Fruit fly (Drosophila melanogaster) whole organism, embryonic: ENCODE results near the gene CG18586.
A peak's percentile ranks its signal among the peaks of the same experiment; 100 is the strongest.

ENCODE experiments used
- CG10543 ChIP-seq: fragments of 200-800 bp; sonication (Bioruptor generic); optimal IDR thresholded peaks from 3 replicates; lab custom pipeline; 2017; ENCODE audit warnings: missing biosample characterization, mild to moderate bottlenecking, missing genetic modification characterization, moderate library complexity
- CG11456 ChIP-seq: fragments of 200-800 bp; sonication (Bioruptor generic); IDR thresholded peaks from 3 replicates; pipeline ENCODE4 v1.3.6; 2022; ENCODE audit warnings: missing biosample characterization, missing genetic modification characterization
- CG11504 ChIP-seq: fragments of 200-800 bp; sonication (Bioruptor generic); optimal IDR thresholded peaks from 3 replicates; lab custom pipeline; 2019; ENCODE audit warnings: missing biosample characterization, mild to moderate bottlenecking, missing genetic modification characterization, moderate library complexity
- CG11560 ChIP-seq: fragments of 200-800 bp; sonication (Bioruptor generic); IDR thresholded peaks from 3 replicates; pipeline ENCODE4 v1.3.6; 2022; ENCODE audit warnings: missing biosample characterization, missing genetic modification characterization
- CG12659 ChIP-seq: fragments of 200-800 bp; sonication (Bioruptor generic); optimal IDR thresholded peaks from 3 replicates; lab custom pipeline; 2017; ENCODE audit warnings: mild to moderate bottlenecking, missing biosample characterization, missing genetic modification reagents, missing genetic modification characterization
- CG12769 ChIP-seq: fragments of 200-800 bp; sonication (Bioruptor generic); optimal IDR thresholded peaks from 2 replicates; lab custom pipeline; 2019; ENCODE audit warnings: missing biosample characterization, mild to moderate bottlenecking, missing genetic modification characterization, moderate library complexity
- CG13424 ChIP-seq: fragments of 200-800 bp; sonication (Bioruptor generic); optimal IDR thresholded peaks from 2 replicates; lab custom pipeline; 2019; ENCODE audit warnings: missing biosample characterization, mild to moderate bottlenecking, missing genetic modification characterization, moderate library complexity
- CG14441 ChIP-seq: fragments of 200-800 bp; sonication (Bioruptor generic); IDR thresholded peaks from 2 replicates; pipeline ENCODE4 v1.3.6; 2022; ENCODE audit warnings: missing biosample characterization, missing genetic modification characterization
- CG15269 ChIP-seq: fragments of 200-800 bp; sonication (Bioruptor generic); optimal IDR thresholded peaks from 2 replicates; lab custom pipeline; 2018; ENCODE audit warnings: missing biosample characterization, mild to moderate bottlenecking, missing genetic modification characterization, moderate library complexity
- CG16863 ChIP-seq: fragments of 200-800 bp; sonication (Bioruptor generic); optimal IDR thresholded peaks from 3 replicates; lab custom pipeline; 2016; ENCODE audit warnings: missing biosample characterization, missing genetic modification characterization
- CG1792 ChIP-seq: fragments of 200-800 bp; sonication (Bioruptor generic); optimal IDR thresholded peaks from 2 replicates; lab custom pipeline; 2016; ENCODE audit warnings: missing biosample characterization, missing genetic modification characterization
- CG2120 ChIP-seq: fragments of 200-800 bp; sonication (Bioruptor generic); optimal IDR thresholded peaks from 3 replicates; lab custom pipeline; 2016; ENCODE audit warnings: missing biosample characterization, missing genetic modification characterization
- CG2678 ChIP-seq: fragments of 200-800 bp; sonication (Bioruptor generic); optimal IDR thresholded peaks from 3 replicates; lab custom pipeline; 2019; ENCODE audit warnings: missing biosample characterization, mild to moderate bottlenecking, missing genetic modification characterization, moderate library complexity
- CG30403 ChIP-seq: fragments of 200-800 bp; sonication (Bioruptor generic); optimal IDR thresholded peaks from 3 replicates; lab custom pipeline; 2016; ENCODE audit warnings: missing biosample characterization, missing genetic modification characterization
- CG32532 ChIP-seq: fragments of 200-800 bp; sonication (Bioruptor generic); IDR thresholded peaks from 2 replicates; pipeline ENCODE4 v1.3.6; 2022; ENCODE audit warnings: missing biosample characterization, missing genetic modification characterization
- CG6175 ChIP-seq: fragments of 200-800 bp; sonication (Bioruptor generic); IDR thresholded peaks from 3 replicates; pipeline ENCODE4 v1.3.6; 2022; ENCODE audit warnings: missing biosample characterization, missing genetic modification characterization
- CG7357 ChIP-seq: fragments of 200-800 bp; sonication (Bioruptor generic); IDR thresholded peaks from 3 replicates; pipeline ENCODE4 v1.3.6; 2022; ENCODE audit warnings: missing biosample characterization, missing genetic modification characterization
- CG8388 ChIP-seq: fragments of 200-800 bp; sonication (Bioruptor generic); optimal IDR thresholded peaks from 2 replicates; lab custom pipeline; 2019; ENCODE audit warnings: missing biosample characterization, mild to moderate bottlenecking, missing genetic modification characterization, moderate library complexity
- CG9932 ChIP-seq: fragments of 200-800 bp; sonication (Bioruptor generic); IDR thresholded peaks from 2 replicates; pipeline ENCODE4 v1.3.6; 2022; ENCODE audit warnings: missing biosample characterization, missing genetic modification characterization
- CoRest ChIP-seq: fragments of 200-800 bp; sonication (Bioruptor generic); optimal IDR thresholded peaks from 3 replicates; lab custom pipeline; 2018; ENCODE audit warnings: missing biosample characterization, mild to moderate bottlenecking, missing genetic modification characterization, moderate library complexity
- D ChIP-seq, 2 experiments: fragments of 200-800 bp in 1 of 2; fragments of >200 bp in 1 of 2; sonication (Bioruptor generic) in 1 of 2; optimal IDR thresholded peaks; 2 replicates in 1 of 2; 3 replicates in 1 of 2; lab custom pipeline; 2017; ENCODE audit warnings: mild to moderate bottlenecking in 1 of 2, missing biosample characterization in 1 of 2, missing genetic modification characterization in 1 of 2, missing genetic modification reagents in 1 of 2
- D19A ChIP-seq: fragments of 200-800 bp; optimal IDR thresholded peaks from 3 replicates; lab custom pipeline; 2019; ENCODE audit warnings: missing biosample characterization, mild to moderate bottlenecking, missing genetic modification characterization, moderate library complexity
- Deaf1 ChIP-seq: fragments of 200-800 bp; optimal IDR thresholded peaks from 3 replicates; lab custom pipeline; 2019; ENCODE audit warnings: missing biosample characterization, mild to moderate bottlenecking, missing genetic modification characterization, moderate library complexity
- ERR ChIP-seq: fragments of 200-800 bp; sonication (Bioruptor generic); optimal IDR thresholded peaks from 2 replicates; lab custom pipeline; 2016; ENCODE audit warnings: missing biosample characterization, missing genetic modification characterization
- Ets65A ChIP-seq: fragments of 200-800 bp; sonication (Bioruptor generic); peaks from one replicate; lab custom pipeline; 2016; ENCODE audit warnings: missing biosample characterization, missing genetic modification characterization
- Gug ChIP-seq: fragments of 200-800 bp; sonication (Bioruptor generic); IDR thresholded peaks from 4 replicates; pipeline ENCODE4 v1.3.6; 2022; ENCODE audit warnings: missing biosample characterization, missing genetic modification characterization
- Hr51 ChIP-seq, 2 experiments: fragments of 200-800 bp; sonication (Bioruptor generic); optimal IDR thresholded peaks; 2 replicates in 1 of 2; 3 replicates in 1 of 2; lab custom pipeline; 2016 to 2018; ENCODE audit warnings: missing biosample characterization in 2 of 2, missing genetic modification characterization in 2 of 2, mild to moderate bottlenecking in 1 of 2, moderate library complexity in 1 of 2
- Med ChIP-seq: fragments of 200-800 bp; sonication (Bioruptor generic); peaks from one replicate; lab custom pipeline; 2016; ENCODE audit warnings: missing biosample characterization, missing genetic modification characterization, mild to moderate bottlenecking, inconsistent platforms, moderate library complexity
- Nf-YC ChIP-seq: fragments of 200-800 bp; optimal IDR thresholded peaks from 3 replicates; lab custom pipeline; 2019; ENCODE audit warnings: missing biosample characterization, mild to moderate bottlenecking, missing genetic modification characterization, moderate library complexity
- NfI ChIP-seq: fragments of 200-800 bp; sonication (Bioruptor generic); optimal IDR thresholded peaks from 3 replicates; lab custom pipeline; 2018; ENCODE audit warnings: missing biosample characterization, mild to moderate bottlenecking, missing genetic modification characterization, moderate library complexity
- Ptx1 ChIP-seq: fragments of 200-800 bp; sonication (Bioruptor generic); IDR thresholded peaks from 2 replicates; pipeline ENCODE4 v1.3.6; 2022; ENCODE audit warnings: missing biosample characterization, missing genetic modification characterization
- Rfx ChIP-seq: fragments of 200-800 bp; sonication (Bioruptor generic); IDR thresholded peaks from 2 replicates; pipeline ENCODE4 v1.3.6; 2022; ENCODE audit warnings: missing biosample characterization, missing genetic modification characterization
- Sox102F ChIP-seq: fragments of 200-800 bp; sonication (Bioruptor generic); optimal IDR thresholded peaks from 2 replicates; lab custom pipeline; 2018; ENCODE audit warnings: missing biosample characterization, mild to moderate bottlenecking, missing genetic modification characterization, moderate library complexity
- Ssrp ChIP-seq: fragments of 200-800 bp; sonication (Bioruptor generic); optimal IDR thresholded peaks from 2 replicates; lab custom pipeline; 2018; ENCODE audit warnings: missing biosample characterization, mild to moderate bottlenecking, missing genetic modification characterization, moderate library complexity
- dmrt99B ChIP-seq: fragments of 200-800 bp; sonication (Bioruptor generic); optimal IDR thresholded peaks from 2 replicates; lab custom pipeline; 2018; ENCODE audit warnings: missing biosample characterization, mild to moderate bottlenecking, missing genetic modification characterization, moderate library complexity
- dysf ChIP-seq: fragments of 200-800 bp; sonication (Bioruptor generic); IDR thresholded peaks from 3 replicates; pipeline ENCODE4 v1.3.6; 2022; ENCODE audit warnings: missing biosample characterization, missing genetic modification characterization
- exex ChIP-seq: fragments of 200-800 bp; sonication (Bioruptor generic); optimal IDR thresholded peaks from 4 replicates; lab custom pipeline; 2018; ENCODE audit warnings: missing biosample characterization, mild to moderate bottlenecking, missing genetic modification characterization, moderate library complexity
- fd96Cb ChIP-seq: fragments of 200-800 bp; sonication (Bioruptor generic); optimal IDR thresholded peaks from 2 replicates; lab custom pipeline; 2018; ENCODE audit warnings: missing biosample characterization, mild to moderate bottlenecking, missing genetic modification characterization, moderate library complexity
- gem ChIP-seq: fragments of 200-800 bp; sonication (Bioruptor generic); optimal IDR thresholded peaks from 2 replicates; lab custom pipeline; 2019; ENCODE audit warnings: missing biosample characterization, mild to moderate bottlenecking, missing genetic modification characterization, moderate library complexity
- gfzf ChIP-seq: fragments of 200-800 bp; sonication (Bioruptor generic); optimal IDR thresholded peaks from 2 replicates; lab custom pipeline; 2016; ENCODE audit warnings: missing biosample characterization, mild to moderate bottlenecking, missing genetic modification characterization, moderate library complexity
- grau ChIP-seq: fragments of 200-800 bp; optimal IDR thresholded peaks from 3 replicates; lab custom pipeline; 2019; ENCODE audit warnings: missing biosample characterization, mild to moderate bottlenecking, missing genetic modification characterization, moderate library complexity
- lmd ChIP-seq: fragments of 200-800 bp; sonication (Bioruptor generic); IDR thresholded peaks from 2 replicates; pipeline ENCODE4 v1.3.6; 2022; ENCODE audit warnings: missing biosample characterization, missing genetic modification characterization
- nmo ChIP-seq: fragments of 200-800 bp; sonication (Bioruptor generic); optimal IDR thresholded peaks from 2 replicates; lab custom pipeline; 2018; ENCODE audit warnings: missing biosample characterization, mild to moderate bottlenecking, missing genetic modification characterization, moderate library complexity
- ranshi ChIP-seq: fragments of 200-800 bp; sonication (Bioruptor generic); IDR thresholded peaks from 2 replicates; pipeline ENCODE4 v1.3.6; 2022; ENCODE audit warnings: missing biosample characterization, missing genetic modification characterization
- row ChIP-seq: fragments of 200-800 bp; sonication (Bioruptor generic); IDR thresholded peaks from 3 replicates; pipeline ENCODE4 v1.3.6; 2022; ENCODE audit warnings: missing biosample characterization, missing genetic modification characterization
- sd ChIP-seq: fragments of 200-800 bp; sonication (Bioruptor generic); optimal IDR thresholded peaks from 3 replicates; lab custom pipeline; 2018; ENCODE audit warnings: missing biosample characterization, mild to moderate bottlenecking, missing genetic modification characterization, moderate library complexity
- slbo ChIP-seq: fragments of 200-800 bp; sonication (Bioruptor generic); IDR thresholded peaks from 2 replicates; pipeline ENCODE4 v1.3.6; 2022; ENCODE audit warnings: missing biosample characterization, missing genetic modification characterization
- tgo ChIP-seq: fragments of 200-800 bp; sonication (Bioruptor generic); IDR thresholded peaks from 3 replicates; pipeline ENCODE4 v1.3.6; 2022; ENCODE audit warnings: missing biosample characterization, missing genetic modification characterization
- tna ChIP-seq: fragments of 200-800 bp; sonication (Bioruptor generic); IDR thresholded peaks from 2 replicates; pipeline ENCODE4 v1.3.6; 2022; ENCODE audit warnings: missing biosample characterization, missing genetic modification characterization; ENCODE audit not compliant: partially characterized antibody

CG18586 gene

DNA sequence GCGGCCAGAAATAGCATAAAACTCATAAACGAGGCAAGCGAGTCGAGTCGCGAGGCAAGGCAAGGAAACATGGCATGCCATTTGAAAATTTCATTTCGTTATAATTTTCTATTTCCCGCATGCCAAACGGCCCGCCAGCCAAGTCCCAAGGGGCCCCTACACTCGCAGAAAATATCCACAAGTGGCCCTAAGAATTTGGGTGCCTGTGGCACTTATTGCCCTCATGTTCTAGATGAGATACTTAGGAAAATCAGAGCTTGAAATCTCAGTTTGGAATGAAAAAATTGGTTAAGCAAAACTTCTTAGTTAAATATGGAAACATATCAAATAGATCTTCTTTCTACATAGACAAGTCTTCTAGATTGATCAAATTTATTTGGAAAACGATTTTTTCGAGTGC lies 34.8 kb upstream of the CG18586 start:
- TF ChIP-seq CG2120 (GFP tag; lab: Kevin White, UChicago) (peak; percentile 14), Gug (GFP tag; lab: Robert Waterston, UW) (0 out of 4 replicates have a peak, but pooled peaks have one; percentile 12), row (GFP tag; lab: Robert Waterston, UW) (peak; percentile 51), grau (tag; lab: Kevin White, UChicago) (peak; percentile 28), lmd (peak; percentile 45), dmrt99B (tag; lab: Kevin White, UChicago) (peak; percentile 28), CG1792 (GFP tag; lab: Kevin White, UChicago) (no peak), CG16863 (GFP tag; lab: Kevin White, UChicago) (no peak), CG9932 (GFP tag; lab: Robert Waterston, UW) (peak; percentile 30; the same call in 1 of the 2 replicates), Hr51 (GFP tag; optimal IDR thresholded peaks at IDR 0.05; lab: Kevin White, UChicago) (peak in 1 of 2 experiments; percentile 22), CG11560 (tag; lab: Robert Waterston, UW) (no peak), fd96Cb (tag; lab: Kevin White, UChicago) (peak; percentile 15), gem (peak; percentile 8), CG6175 (GFP tag; lab: Robert Waterston, UW) (peak; percentile 72; the same call in 2 of the 3 replicates), Ptx1 (0 out of 2 replicates have a peak, but pooled peaks have one; percentile 7), CG12659 (GFP tag; lab: Kevin White, UChicago) (no peak), nmo (peak; percentile 5), CG12769 (tag; lab: Kevin White, UChicago) (peak; percentile 32), Med (GFP tag; lab: Kevin White, UChicago) (peak; percentile 65), dysf (GFP tag; lab: Robert Waterston, UW) (peak; percentile 29; the same call in 1 of the 3 replicates), CG30403 (GFP tag; lab: Kevin White, UChicago) (no peak), ranshi (peak; percentile 34; the same call in 1 of the 2 replicates), Ssrp (peak; percentile 12), Nf-YC (tag; lab: Kevin White, UChicago) (no peak), D (optimal IDR thresholded peaks at IDR 0.05; lab: Kevin White, UChicago) (no peak), D (GFP tag; optimal IDR thresholded peaks at IDR 0.05; lab: Kevin White, UChicago) (no peak), ERR (GFP tag; lab: Kevin White, UChicago) (no peak), CG7357 (0 out of 3 replicates have a peak, but pooled peaks have one; percentile 24), CG14441 (GFP tag; lab: Robert Waterston, UW) (0 out of 2 replicates have a peak, but pooled peaks have one; percentile 17), Rfx (GFP tag; lab: Robert Waterston, UW) (peak; percentile 27; the same call in 1 of the 2 replicates), CG11456 (GFP tag; lab: Robert Waterston, UW) (no peak), Sox102F (peak; percentile 23), CG32532 (peak; percentile 44; the same call in 1 of the 2 replicates), Ets65A (GFP tag; lab: Kevin White, UChicago) (peak; percentile 28), NfI (GFP tag; lab: Kevin White, UChicago) (peak; percentile 22), exex (no peak), slbo (GFP tag; lab: Robert Waterston, UW) (peak; percentile 20; the same call in 1 of the 2 replicates), D19A (tag; lab: Kevin White, UChicago) (peak; percentile 7), sd (tag; lab: Kevin White, UChicago) (peak; percentile 39), Deaf1 (tag; lab: Kevin White, UChicago) (peak; percentile 12), tna (no peak), CG13424 (tag; lab: Kevin White, UChicago) (peak; percentile 35), gfzf (GFP tag; lab: Kevin White, UChicago) (no peak), CoRest (tag; lab: Kevin White, UChicago) (peak; percentile 10), CG8388 (no peak), CG15269 (peak; percentile 17), CG10543 (GFP tag; lab: Kevin White, UChicago) (peak; percentile 26), tgo (GFP tag; lab: Robert Waterston, UW) (0 out of 3 replicates have a peak, but pooled peaks have one; percentile 14), CG11504 (tag; lab: Kevin White, UChicago) (peak; percentile 51), CG2678 (tag; lab: Kevin White, UChicago) (peak; percentile 30)
